Worm (Caenorhabditis elegans) whole organism, L4/young adult: ENCODE results near the gene ZK1098.9.

Source experiments
- W03F9.2 ChIP-seq: fragments of 150-350 bp; optimal IDR thresholded peaks from 2 replicates; lab custom pipeline; 2014; ENCODE audit warnings: missing biosample characterization, missing genetic modification characterization
- him-1 ChIP-seq: sonication (generic microtip); optimal IDR thresholded peaks from 2 replicates; lab custom pipeline; 2016; ENCODE audit warnings: missing genotype, missing genetic modification reagents, missing genetic modification characterization, missing compliant biosample characterization

DNA sequence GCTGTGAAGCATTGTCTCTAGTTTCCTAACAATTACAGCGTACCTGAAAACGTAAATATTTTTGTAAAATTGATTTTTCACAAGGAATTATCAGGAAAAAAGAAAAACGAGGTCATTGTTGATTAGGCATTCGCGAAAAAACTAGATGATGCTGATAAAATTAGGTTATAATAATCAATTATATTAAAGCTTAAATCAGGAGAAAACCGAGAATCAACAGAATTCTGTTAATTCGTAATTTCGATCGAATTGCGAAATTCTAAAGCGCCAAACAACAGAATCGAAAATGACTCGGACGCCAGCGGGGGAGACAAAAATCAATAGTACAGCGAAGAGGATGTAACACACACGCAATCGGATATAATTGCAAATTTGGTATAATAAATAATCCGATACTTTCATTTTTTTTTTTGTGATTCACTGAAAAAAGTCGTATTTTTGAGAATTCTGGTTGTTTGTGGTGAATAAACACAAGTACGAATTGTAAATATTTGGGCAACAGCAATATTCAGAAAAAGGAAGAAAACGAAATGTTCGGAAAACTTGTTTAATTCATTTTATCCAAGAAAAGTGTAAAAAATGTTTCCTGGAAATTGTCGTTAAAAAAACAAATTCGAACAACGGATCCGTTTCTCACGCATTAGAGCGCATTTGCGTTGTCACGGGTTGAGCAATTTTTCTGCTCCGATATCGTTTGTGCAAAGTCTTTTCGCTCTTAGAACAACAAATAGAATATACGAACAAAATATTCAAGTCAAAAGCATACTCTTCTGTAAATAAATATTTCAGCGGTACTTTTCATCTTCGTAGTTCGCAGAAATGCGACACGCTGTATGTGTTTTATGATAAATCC, 36.0 kb downstream of the ZK1098.9 start, which contains the start of gene ced-7:
- TF ChIP-seq him-1 (tag; lab: Kevin White, UChicago) (no peak), W03F9.2 (tag; lab: Kevin White, UChicago) (no peak)
